Fruit fly (Drosophila melanogaster) whole organism, prepupa: ENCODE data around the gene Cyp4d2.

ENCODE experiments used
- Blimp-1 ChIP-seq: fragments of 200-800 bp; sonication (Bioruptor generic); optimal IDR thresholded peaks from 3 replicates; lab custom pipeline; 2017; ENCODE audit warnings: missing biosample characterization, missing genetic modification characterization, mild to moderate bottlenecking, moderate library complexity, missing genetic modification reagents
- CG10669 ChIP-seq: fragments of 200-800 bp; sonication (Bioruptor generic); optimal IDR thresholded peaks from 3 replicates; lab custom pipeline; 2018; ENCODE audit warnings: missing biosample characterization, mild to moderate bottlenecking, missing genetic modification characterization, moderate library complexity
- CG11294 ChIP-seq: fragments of 200-800 bp; sonication (Bioruptor generic); IDR thresholded peaks from 2 replicates; pipeline ENCODE4 v1.3.6; 2022; ENCODE audit warnings: missing biosample characterization, missing genetic modification characterization
- CG11762 ChIP-seq: fragments of 200-800 bp; sonication (Bioruptor generic); optimal IDR thresholded peaks from 3 replicates; lab custom pipeline; 2016; ENCODE audit warnings: missing biosample characterization, missing genetic modification characterization; ENCODE audit not compliant: insufficient read depth
- CG11902 ChIP-seq: fragments of 200-800 bp; sonication (Bioruptor generic); optimal IDR thresholded peaks from 3 replicates; lab custom pipeline; 2016; ENCODE audit warnings: missing biosample characterization, missing genetic modification characterization
- CG15336 ChIP-seq: fragments of 200-800 bp; sonication (Bioruptor generic); IDR thresholded peaks from 2 replicates; pipeline ENCODE4 v1.3.6; 2022; ENCODE audit warnings: missing biosample characterization, missing genetic modification characterization
- CG1621 ChIP-seq: fragments of 200-800 bp; sonication (Bioruptor generic); optimal IDR thresholded peaks from 3 replicates; lab custom pipeline; 2018; ENCODE audit warnings: missing biosample characterization, mild to moderate bottlenecking, missing genetic modification characterization
- CG3032 ChIP-seq: fragments of 200-800 bp; optimal IDR thresholded peaks from 2 replicates; lab custom pipeline; 2019; ENCODE audit warnings: missing biosample characterization, mild to moderate bottlenecking, missing genetic modification characterization, moderate library complexity
- CG31627 ChIP-seq: fragments of 200-800 bp; sonication (Bioruptor generic); optimal IDR thresholded peaks from 3 replicates; lab custom pipeline; 2016; ENCODE audit warnings: missing biosample characterization, missing genetic modification characterization
- CG32006 ChIP-seq: fragments of 200-800 bp; sonication (Bioruptor generic); optimal IDR thresholded peaks from 3 replicates; lab custom pipeline; 2017; ENCODE audit warnings: missing biosample characterization, mild to moderate bottlenecking, missing genetic modification characterization
- CG3919 ChIP-seq: fragments of 200-800 bp; sonication (Bioruptor generic); optimal IDR thresholded peaks from 3 replicates; lab custom pipeline; 2016; ENCODE audit warnings: missing biosample characterization, missing genetic modification characterization
- CG4318 ChIP-seq: fragments of 200-800 bp; sonication (Bioruptor generic); optimal IDR thresholded peaks from 3 replicates; lab custom pipeline; 2017; ENCODE audit warnings: missing biosample characterization, mild to moderate bottlenecking, missing genetic modification characterization
- CG6163 ChIP-seq: fragments of 200-800 bp; sonication (Bioruptor generic); IDR thresholded peaks from 3 replicates; pipeline ENCODE4 v1.3.6; 2022; ENCODE audit warnings: missing biosample characterization, missing genetic modification characterization
- CG6276 ChIP-seq: fragments of 200-800 bp; sonication (Bioruptor generic); optimal IDR thresholded peaks from 2 replicates; lab custom pipeline; 2017; ENCODE audit warnings: missing biosample characterization, mild to moderate bottlenecking, missing genetic modification characterization
- CG6792 ChIP-seq: fragments of 200-800 bp; sonication (Bioruptor generic); optimal IDR thresholded peaks from 3 replicates; lab custom pipeline; 2016; ENCODE audit warnings: missing biosample characterization, missing genetic modification characterization
- CG6808 ChIP-seq: fragments of 200-800 bp; sonication (Bioruptor generic); optimal IDR thresholded peaks from 3 replicates; lab custom pipeline; 2017; ENCODE audit warnings: missing biosample characterization, missing genetic modification characterization, mild to moderate bottlenecking, moderate library complexity, missing genetic modification reagents
- CG6854 ChIP-seq: fragments of 200-800 bp; sonication (Bioruptor generic); optimal IDR thresholded peaks from 2 replicates; lab custom pipeline; 2017; ENCODE audit warnings: missing biosample characterization, mild to moderate bottlenecking, missing genetic modification characterization
- CG7368 ChIP-seq: fragments of 200-800 bp; sonication (Bioruptor generic); optimal IDR thresholded peaks from 3 replicates; lab custom pipeline; 2016; ENCODE audit warnings: missing biosample characterization, missing genetic modification characterization
- CG8119 ChIP-seq: fragments of 200-800 bp; sonication (Bioruptor generic); IDR thresholded peaks from 3 replicates; pipeline ENCODE4 v1.3.6; 2022; ENCODE audit warnings: missing biosample characterization, missing genetic modification characterization
- CG8632 ChIP-seq: fragments of 200-800 bp; sonication (Bioruptor generic); optimal IDR thresholded peaks from 3 replicates; lab custom pipeline; 2016; ENCODE audit warnings: missing biosample characterization, missing genetic modification characterization
- CG9139 ChIP-seq: fragments of 200-800 bp; sonication (Bioruptor generic); optimal IDR thresholded peaks from 3 replicates; lab custom pipeline; 2017; ENCODE audit warnings: missing biosample characterization, mild to moderate bottlenecking, missing genetic modification characterization
- Eip75B ChIP-seq: fragments of 200-800 bp; sonication (Bioruptor generic); optimal IDR thresholded peaks from 3 replicates; lab custom pipeline; 2016; ENCODE audit warnings: missing biosample characterization, missing genetic modification characterization
- Eip78C ChIP-seq: fragments of 200-800 bp; sonication (Bioruptor generic); peaks from one replicate; lab custom pipeline; 2016; ENCODE audit warnings: missing biosample characterization, missing genetic modification characterization
- Eip93F ChIP-seq: fragments of 200-800 bp; sonication (Bioruptor generic); optimal IDR thresholded peaks from 2 replicates; lab custom pipeline; 2016; ENCODE audit warnings: missing biosample characterization, mild to moderate bottlenecking, missing genetic modification characterization
- Ets96B ChIP-seq: fragments of 200-800 bp; optimal IDR thresholded peaks from 2 replicates; lab custom pipeline; 2019; ENCODE audit warnings: missing biosample characterization, mild to moderate bottlenecking, missing genetic modification characterization, moderate library complexity
- Gug ChIP-seq: fragments of 200-800 bp; sonication (Bioruptor generic); IDR thresholded peaks from 2 replicates; pipeline ENCODE4 v1.3.6; 2022; ENCODE audit warnings: missing biosample characterization, missing genetic modification characterization
- Hr38 ChIP-seq: sonication (Bioruptor generic); optimal IDR thresholded peaks from 2 replicates; lab custom pipeline; 2016; ENCODE audit warnings: missing biosample characterization, missing genetic modification characterization
- Hr39 ChIP-seq: fragments of 200-800 bp; sonication (Bioruptor generic); optimal IDR thresholded peaks from 2 replicates; lab custom pipeline; 2016; ENCODE audit warnings: missing biosample characterization, missing genetic modification characterization
- Hr4 ChIP-seq: fragments of 200-800 bp; sonication (Bioruptor generic); optimal IDR thresholded peaks from 3 replicates; lab custom pipeline; 2016; ENCODE audit warnings: missing biosample characterization, missing genetic modification characterization
- OdsH ChIP-seq: fragments of 200-800 bp; sonication (Bioruptor generic); optimal IDR thresholded peaks from 3 replicates; lab custom pipeline; 2016; ENCODE audit warnings: missing biosample characterization, missing genetic modification characterization
- Sox102F ChIP-seq: fragments of 200-800 bp; sonication (Bioruptor generic); optimal IDR thresholded peaks from 2 replicates; lab custom pipeline; 2016; ENCODE audit warnings: missing biosample characterization, mild to moderate bottlenecking, missing genetic modification characterization
- achi ChIP-seq: fragments of 200-800 bp; sonication (Bioruptor generic); optimal IDR thresholded peaks from 3 replicates; lab custom pipeline; 2016; ENCODE audit warnings: missing biosample characterization, missing genetic modification characterization
- acj6 ChIP-seq: fragments of 200-800 bp; sonication (Bioruptor generic); optimal IDR thresholded peaks from 3 replicates; lab custom pipeline; 2016; ENCODE audit warnings: missing biosample characterization, missing genetic modification characterization
- cyc ChIP-seq: fragments of 200-800 bp; sonication (Bioruptor generic); optimal IDR thresholded peaks from 3 replicates; lab custom pipeline; 2016; ENCODE audit warnings: missing biosample characterization, missing genetic modification characterization
- dac ChIP-seq: fragments of 200-800 bp; sonication (Bioruptor generic); optimal IDR thresholded peaks from 2 replicates; lab custom pipeline; 2017; ENCODE audit warnings: missing biosample characterization, mild to moderate bottlenecking, missing genetic modification characterization
- dsx ChIP-seq: fragments of 200-800 bp; optimal IDR thresholded peaks from 3 replicates; lab custom pipeline; 2019; ENCODE audit warnings: missing biosample characterization, mild to moderate bottlenecking, missing genetic modification characterization, moderate library complexity; ENCODE audit not compliant: poor library complexity, severe bottlenecking
- eg ChIP-seq: fragments of 200-800 bp; sonication (Bioruptor generic); IDR thresholded peaks from 3 replicates; pipeline ENCODE4 v1.3.6; 2022; ENCODE audit warnings: missing biosample characterization, missing genetic modification characterization
- fkh ChIP-seq: fragments of 200-800 bp; sonication (Bioruptor generic); optimal IDR thresholded peaks from 3 replicates; lab custom pipeline; 2017; ENCODE audit warnings: missing biosample characterization, mild to moderate bottlenecking, missing genetic modification characterization, moderate library complexity
- net ChIP-seq: fragments of 200-800 bp; sonication (Bioruptor generic); optimal IDR thresholded peaks from 3 replicates; lab custom pipeline; 2016; ENCODE audit warnings: missing biosample characterization, missing genetic modification characterization
- pdm3 ChIP-seq: fragments of 200-800 bp; sonication (Bioruptor generic); optimal IDR thresholded peaks from 3 replicates; lab custom pipeline; 2016; ENCODE audit warnings: missing biosample characterization, missing genetic modification characterization
- spab ChIP-seq: fragments of 200-800 bp; sonication (Bioruptor generic); optimal IDR thresholded peaks from 2 replicates; lab custom pipeline; 2017; ENCODE audit warnings: missing biosample characterization, mild to moderate bottlenecking, missing genetic modification characterization, missing genetic modification reagents
- ss ChIP-seq, 2 experiments: fragments of 200-800 bp; sonication (Bioruptor generic); optimal IDR thresholded peaks; 2 replicates in 1 of 2; 3 replicates in 1 of 2; lab custom pipeline; 2017 to 2018; ENCODE audit warnings: mild to moderate bottlenecking in 2 of 2, missing biosample characterization in 2 of 2, missing genetic modification characterization in 2 of 2, moderate library complexity in 1 of 2
- svp ChIP-seq: fragments of 200-800 bp; sonication (Bioruptor generic); peaks from one replicate; lab custom pipeline; 2016; ENCODE audit warnings: missing biosample characterization, missing genetic modification characterization

Cyp4d2 gene

DNA sequence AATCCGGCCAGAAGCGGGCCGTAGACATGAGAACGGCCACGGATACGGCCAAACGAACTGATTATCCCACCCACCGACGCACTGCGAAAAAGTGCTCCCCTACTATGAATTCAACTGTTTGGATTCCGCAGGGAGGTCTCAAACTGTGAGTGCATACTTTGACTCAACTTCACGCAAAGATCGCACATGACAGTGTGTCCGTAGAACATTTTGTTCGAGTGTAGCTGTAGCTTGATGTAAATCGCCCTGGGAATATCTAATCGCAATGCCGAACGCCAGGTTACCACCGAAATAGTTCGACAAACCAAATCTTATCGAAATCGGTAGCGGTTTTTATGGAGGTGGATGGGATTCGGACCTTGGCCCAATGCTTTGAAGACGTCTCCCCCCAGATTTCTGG lies 14.8 kb upstream of the Cyp4d2 start:
- TF ChIP-seq cyc (no peak), Hr38 (no peak), Blimp-1 (GFP tag; lab: Kevin White, UChicago) (no peak), Hr39 (GFP tag; lab: Kevin White, UChicago) (no peak), CG6854 (GFP tag; lab: Kevin White, UChicago) (no peak), OdsH (GFP tag; lab: Kevin White, UChicago) (no peak), CG10669 (GFP tag; lab: Kevin White, UChicago) (no peak), eg (GFP tag; lab: Robert Waterston, UW) (no peak), CG11902 (GFP tag; lab: Kevin White, UChicago) (no peak), achi (no peak)

DNA sequence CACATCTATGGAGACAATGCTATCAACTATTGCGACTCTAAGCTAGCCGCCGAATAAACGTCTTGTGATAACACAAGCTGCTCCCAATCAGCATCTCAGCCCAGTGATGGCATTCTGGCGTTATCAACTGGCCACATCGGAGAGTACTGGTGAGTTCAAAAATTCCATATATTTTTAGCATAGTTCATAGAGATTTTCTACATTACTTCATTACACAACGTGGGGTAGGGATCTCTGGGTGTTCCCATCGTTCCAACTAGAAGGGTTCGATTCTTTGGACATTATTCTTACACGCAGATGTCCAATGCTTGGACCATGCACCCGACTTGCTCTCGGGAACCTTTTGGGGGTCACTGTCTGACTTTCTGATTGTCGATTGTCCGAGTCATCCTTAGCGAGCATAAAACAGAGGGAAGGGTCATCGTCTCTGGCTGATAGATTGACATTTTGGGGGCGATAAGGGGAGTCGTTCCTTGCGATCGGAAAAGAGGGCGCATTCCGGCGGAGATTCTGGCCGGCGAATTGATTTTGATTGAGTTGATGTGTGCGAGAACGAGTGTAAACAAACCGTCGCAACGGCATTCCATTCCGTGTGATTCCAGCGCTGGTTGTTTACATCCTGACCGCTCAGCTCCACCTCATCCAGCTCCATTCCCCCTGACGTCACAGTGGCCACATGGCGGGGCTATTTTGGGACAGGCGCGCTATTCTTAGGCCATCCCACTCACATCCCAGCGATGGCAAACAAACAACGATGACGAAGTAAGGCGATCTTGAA lies 13.5 kb upstream of the Cyp4d2 start, which contains the start of the genes Cyp4d1 and CG3630:
Gene Cyp4d1 (minus strand): TSS at position 51 of the 778 bp plus-strand sequence.
Gene CG3630 (plus strand): TSS at position 67 of the 778 bp plus-strand sequence.
- TF ChIP-seq Ets96B (tag; lab: Kevin White, UChicago) (no peak), svp (GFP tag; lab: Kevin White, UChicago) (peak; percentile 96)

DNA sequence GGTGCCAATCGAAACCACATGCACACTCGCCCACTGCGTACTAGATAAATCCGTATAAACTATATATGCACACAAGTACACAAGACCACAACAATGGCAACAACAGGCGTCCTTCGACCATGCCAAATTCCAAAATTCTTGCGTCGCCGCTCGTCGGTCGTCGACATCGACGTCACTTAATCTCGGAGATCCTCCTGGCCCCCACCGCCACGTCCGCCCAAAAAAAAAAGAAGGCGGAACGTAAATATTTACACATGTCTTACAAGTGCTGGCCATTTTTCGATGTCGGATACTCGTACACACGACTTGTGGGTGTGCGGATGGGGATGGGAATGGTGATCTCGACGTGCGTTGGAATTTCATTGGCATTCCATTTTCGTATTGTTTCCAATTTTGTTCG lies 12.4 kb upstream of the Cyp4d2 start:
- TF ChIP-seq Sox102F (GFP tag; lab: Kevin White, UChicago) (no peak), CG3919 (no peak), CG1621 (tag; lab: Kevin White, UChicago) (no peak), CG4318 (no peak), CG6276 (GFP tag; lab: Kevin White, UChicago) (no peak)

DNA sequence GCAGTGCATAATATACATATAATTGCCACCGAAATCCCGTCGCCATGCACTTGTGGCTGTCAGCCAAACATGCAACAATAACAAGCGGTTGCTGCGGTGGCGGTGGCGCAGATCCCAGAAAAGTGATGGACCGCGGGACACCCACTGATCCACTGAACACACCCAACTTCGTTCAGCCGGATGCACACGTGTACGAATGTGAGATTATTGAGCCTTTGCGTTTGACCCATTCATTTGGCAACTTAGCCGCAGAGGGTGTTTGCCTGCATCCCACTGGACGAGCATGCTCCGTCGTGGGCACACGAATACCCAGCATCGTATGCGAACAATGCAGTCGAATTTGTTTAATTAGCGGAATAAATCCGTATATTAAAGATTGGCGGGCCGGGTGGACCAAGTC lies 10.4 kb upstream of the Cyp4d2 start:
- TF ChIP-seq net (no peak), CG6276 (GFP tag; lab: Kevin White, UChicago) (peak; percentile 28), pdm3 (GFP tag; lab: Kevin White, UChicago) (peak; percentile 7), ss (GFP tag; optimal IDR thresholded peaks at IDR 0.05; lab: Kevin White, UChicago) (no peak), spab (GFP tag; lab: Kevin White, UChicago) (no peak), Gug (peak; percentile 36; the same call in 1 of the 2 replicates), Hr4 (peak; percentile 53), CG8632 (GFP tag; lab: Kevin White, UChicago) (no peak), Sox102F (GFP tag; lab: Kevin White, UChicago) (no peak), CG6854 (GFP tag; lab: Kevin White, UChicago) (no peak), Blimp-1 (GFP tag; lab: Kevin White, UChicago) (no peak), CG7368 (no peak), CG3032 (tag; lab: Kevin White, UChicago) (no peak), Eip75B (GFP tag; lab: Kevin White, UChicago) (no peak), CG11294 (GFP tag; lab: Robert Waterston, UW) (peak; percentile 23; the same call in 1 of the 2 replicates), eg (GFP tag; lab: Robert Waterston, UW) (peak; percentile 81), CG31627 (GFP tag; lab: Kevin White, UChicago) (no peak), dac (GFP tag; lab: Kevin White, UChicago) (peak; percentile 15), dsx (GFP tag; lab: Kevin White, UChicago) (no peak), fkh (GFP tag; lab: Kevin White, UChicago) (no peak), Eip93F (GFP tag; lab: Kevin White, UChicago) (no peak), CG3919 (no peak), CG15336 (peak; percentile 72), CG9139 (GFP tag; lab: Kevin White, UChicago) (no peak), Eip78C (GFP tag; lab: Kevin White, UChicago) (peak; percentile 14), CG11762 (GFP tag; lab: Kevin White, UChicago) (no peak), CG10669 (GFP tag; lab: Kevin White, UChicago) (no peak), acj6 (GFP tag; lab: Kevin White, UChicago) (no peak), CG6792 (no peak), CG4318 (peak; percentile 0), CG6163 (GFP tag; lab: Robert Waterston, UW) (peak; percentile 55), CG6808 (GFP tag; lab: Kevin White, UChicago) (no peak), svp (GFP tag; lab: Kevin White, UChicago) (peak; percentile 48), achi (no peak), CG32006 (GFP tag; lab: Kevin White, UChicago) (peak; percentile 62), CG8119 (GFP tag; lab: Robert Waterston, UW) (peak; percentile 66)
